Worm (Caenorhabditis elegans): ENCODE results near the gene erh-1.
A peak's percentile ranks its signal among the peaks of the same experiment; 100 is the strongest.

erh-1 gene

ce11 chrV:10571523-10571922, 7.4 kb downstream of the erh-1 start:
- TF ChIP-seq unc-62 (GFP tag; optimal IDR thresholded peaks at IDR 0.05 in 1 of 2) (peak in 1 of 2 experiments; percentile 71), unc-62 (tag; optimal IDR thresholded peaks at IDR 0.05) (no peak), nhr-28 (tag; optimal IDR thresholded peaks at IDR 0.05) (peak; percentile 47), aha-1 (tag) (peak; percentile 64), nhr-6 (tag; optimal IDR thresholded peaks at IDR 0.05) (no peak)

ce11 chrV:10568496-10568895, 10.4 kb downstream of the erh-1 start:
- TF ChIP-seq zfp-3 (GFP tag; conservative IDR thresholded peaks at IDR 0.05) (no peak), unc-130 (GFP tag; optimal IDR thresholded peaks at IDR 0.05) (no peak), unc-62 (GFP tag; optimal IDR thresholded peaks at IDR 0.05 in 1 of 2) (peak in 1 of 2 experiments; percentile 92), unc-62 (tag; optimal IDR thresholded peaks at IDR 0.05) (no peak)

DNA sequence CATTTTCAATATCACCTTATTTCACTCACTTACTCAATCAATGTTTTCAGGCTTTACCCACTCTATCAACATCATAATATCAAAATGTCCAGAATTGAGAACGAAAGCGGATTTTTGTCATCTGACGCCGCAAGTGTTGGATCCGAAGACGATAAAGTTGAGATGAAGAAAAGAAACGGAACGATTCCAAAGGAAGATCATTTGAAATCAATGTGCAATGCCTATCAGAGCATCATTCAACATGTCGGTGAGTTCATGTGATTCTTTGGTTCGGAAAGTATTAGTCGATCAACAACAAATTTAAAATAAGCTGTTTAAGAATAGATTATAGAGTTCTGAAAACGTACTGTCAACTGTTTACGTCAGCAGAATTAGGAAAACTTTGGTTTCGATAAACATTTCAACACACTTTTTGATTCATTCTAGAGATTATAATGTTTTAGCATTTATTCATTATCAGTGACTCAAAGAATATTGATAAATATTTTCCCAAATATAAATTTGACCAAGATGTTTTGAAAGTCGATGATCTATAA, 14.0 kb downstream of the erh-1 start, which contains the start of gene cat-4:
Gene cat-4, plus strand, starts transcription at position 51 of the 536 bp plus-strand sequence.
- peak in 1 of 2 experiments; percentile 33 for TF ChIP-seq unc-62 (GFP tag; optimal IDR thresholded peaks at IDR 0.05 in 1 of 2)
- TF ChIP-seq unc-62 (tag; optimal IDR thresholded peaks at IDR 0.05): no peak
- no peak for TF ChIP-seq lin-13 (GFP tag; optimal IDR thresholded peaks at IDR 0.05)
- TF ChIP-seq egl-27 (tag; optimal IDR thresholded peaks at IDR 0.05): no peak
- TF ChIP-seq daf-16 (GFP tag; optimal IDR thresholded peaks at IDR 0.05): no peak
- peak; percentile 80 for TF ChIP-seq daf-16 (tag; optimal IDR thresholded peaks at IDR 0.05)
- peak; percentile 8 for TF ChIP-seq dve-1 (tag; optimal IDR thresholded peaks at IDR 0.05; ENCODE audit: insufficient read depth)
- TF ChIP-seq nhr-77 (tag; optimal IDR thresholded peaks at IDR 0.05): peak; percentile 8
- TF ChIP-seq hlh-11 (tag; optimal IDR thresholded peaks at IDR 0.05): peak; percentile 13
- TF ChIP-seq lin-39 (tag; optimal IDR thresholded peaks at IDR 0.05): no peak
- peak; percentile 3 for TF ChIP-seq nhr-10 (tag; optimal IDR thresholded peaks at IDR 0.05)
- TF ChIP-seq skn-1 (tag; optimal IDR thresholded peaks at IDR 0.05): no peak
- no peak for TF ChIP-seq nhr-28 (tag; optimal IDR thresholded peaks at IDR 0.05)
- peak; percentile 57 for TF ChIP-seq dmd-6 (GFP tag; IDR thresholded peaks at IDR 0.05)

ce11 chrV:10564140-10564539, 14.8 kb downstream of the erh-1 start:
- TF ChIP-seq nhr-25 (tag; optimal IDR thresholded peaks at IDR 0.05; ENCODE audit: borderline replicate concordance, insufficient read depth): no peak
- peak; percentile 9 for TF ChIP-seq hlh-11 (tag; optimal IDR thresholded peaks at IDR 0.05)
- peak; percentile 37 for TF ChIP-seq nhr-28 (tag; optimal IDR thresholded peaks at IDR 0.05)
- TF ChIP-seq aha-1 (tag): peak; percentile 73

ce11 chrV:10562817-10563216, 16.1 kb downstream of the erh-1 start:
- TF ChIP-seq Y75B8A.6 (GFP tag; IDR thresholded peaks at IDR 0.05) (no peak), lin-38 (GFP tag; IDR thresholded peaks at IDR 0.05) (no peak), F10B5.3 (tag; optimal IDR thresholded peaks at IDR 0.05) (no peak), dve-1 (tag; optimal IDR thresholded peaks at IDR 0.05; ENCODE audit: insufficient read depth) (peak; percentile 18), ceh-32 (tag; optimal IDR thresholded peaks at IDR 0.05; ENCODE audit: poor library complexity) (no peak), dmd-6 (GFP tag; IDR thresholded peaks at IDR 0.05) (peak; percentile 82)

ce11 chrV:10561632-10562031, 17.3 kb downstream of the erh-1 start:
- TF ChIP-seq F10B5.3 (tag; optimal IDR thresholded peaks at IDR 0.05) (no peak), mdl-1 (tag; optimal IDR thresholded peaks at IDR 0.05) (no peak), unc-62 (GFP tag; optimal IDR thresholded peaks at IDR 0.05 in 1 of 2) (peak in 1 of 2 experiments; percentile 73), unc-62 (tag; optimal IDR thresholded peaks at IDR 0.05) (no peak), set-16 (GFP tag; IDR thresholded peaks at IDR 0.05) (peak; percentile 84; the same call in 1 of the 2 replicates)

ce11 chrV:10560621-10561020, 18.3 kb downstream of the erh-1 start, which contains the start of gene col-152:
TSS of gene col-152 (plus strand) at chrV:10560921.
- TF ChIP-seq hlh-11 (tag; optimal IDR thresholded peaks at IDR 0.05) (no peak), nhr-25 (tag; optimal IDR thresholded peaks at IDR 0.05; ENCODE audit: borderline replicate concordance, insufficient read depth) (no peak), mep-1 (tag; optimal IDR thresholded peaks at IDR 0.05) (no peak), dmd-8 (GFP tag; IDR thresholded peaks at IDR 0.05) (no peak), hif-1 (tag; optimal IDR thresholded peaks at IDR 0.05) (no peak), spr-1 (tag; optimal IDR thresholded peaks at IDR 0.05) (no peak), Y5F2A.4 (GFP tag; optimal IDR thresholded peaks at IDR 0.05) (no peak), madf-5 (GFP tag; IDR thresholded peaks at IDR 0.05) (no peak), nhr-111 (GFP tag; optimal IDR thresholded peaks at IDR 0.05) (no peak), zip-11 (GFP tag; IDR thresholded peaks at IDR 0.05) (no peak), unc-62 (GFP tag; optimal IDR thresholded peaks at IDR 0.05 in 1 of 2) (no peak), unc-62 (tag; optimal IDR thresholded peaks at IDR 0.05) (no peak), spr-3 (GFP tag; optimal IDR thresholded peaks at IDR 0.05) (no peak), vab-7 (GFP tag; IDR thresholded peaks at IDR 0.05) (no peak), nhr-10 (tag; optimal IDR thresholded peaks at IDR 0.05) (no peak), ztf-11 (tag; optimal IDR thresholded peaks at IDR 0.05) (no peak), nhr-77 (tag; optimal IDR thresholded peaks at IDR 0.05) (no peak), F49E8.2 (tag; optimal IDR thresholded peaks at IDR 0.05; ENCODE audit: borderline replicate concordance) (no peak), egl-27 (tag; optimal IDR thresholded peaks at IDR 0.05) (no peak)

Measured in whole organism, L4 larva.